Worm (Caenorhabditis elegans) whole organism, early embryonic: Measurements from ENCODE around the gene C01B10.6.

Source experiments
- aly-1 ChIP-seq: sonication (generic microtip); optimal IDR thresholded peaks from 2 replicates; lab custom pipeline; 2016; ENCODE audit warnings: missing genetic modification characterization, missing compliant biosample characterization
- ama-1 ChIP-seq: fragments of 150-350 bp; optimal IDR thresholded peaks from 2 replicates; lab custom pipeline; 2014
- ceh-13 ChIP-seq: fragments of 200-800 bp; sonication (Bioruptor generic); optimal IDR thresholded peaks from 2 replicates; lab custom pipeline; 2018; ENCODE audit warnings: mild to moderate bottlenecking, missing genetic modification characterization, missing compliant biosample characterization
- hmg-4 ChIP-seq: fragments of 200-800 bp; sonication (Bioruptor generic); optimal IDR thresholded peaks from 2 replicates; lab custom pipeline; 2018; ENCODE audit warnings: mild to moderate bottlenecking, missing genetic modification characterization, missing compliant biosample characterization
- sea-1 ChIP-seq: fragments of 200-800 bp; sonication (Bioruptor generic); conservative IDR thresholded peaks from 2 replicates; pipeline ENCODE4 v1.3.6; 2022; ENCODE audit warnings: missing genetic modification characterization, missing compliant biosample characterization
- tbx-11 ChIP-seq: fragments of 200-800 bp; sonication (Bioruptor generic); IDR thresholded peaks from 2 replicates; pipeline ENCODE4 v1.3.6; 2022; ENCODE audit warnings: missing genetic modification characterization, missing compliant biosample characterization
- tbx-37 ChIP-seq: fragments of 200-800 bp; sonication (Bioruptor generic); conservative IDR thresholded peaks from 2 replicates; pipeline ENCODE4 v1.3.6; 2022; ENCODE audit warnings: missing genetic modification reagents, missing genetic modification characterization, missing compliant biosample characterization

DNA sequence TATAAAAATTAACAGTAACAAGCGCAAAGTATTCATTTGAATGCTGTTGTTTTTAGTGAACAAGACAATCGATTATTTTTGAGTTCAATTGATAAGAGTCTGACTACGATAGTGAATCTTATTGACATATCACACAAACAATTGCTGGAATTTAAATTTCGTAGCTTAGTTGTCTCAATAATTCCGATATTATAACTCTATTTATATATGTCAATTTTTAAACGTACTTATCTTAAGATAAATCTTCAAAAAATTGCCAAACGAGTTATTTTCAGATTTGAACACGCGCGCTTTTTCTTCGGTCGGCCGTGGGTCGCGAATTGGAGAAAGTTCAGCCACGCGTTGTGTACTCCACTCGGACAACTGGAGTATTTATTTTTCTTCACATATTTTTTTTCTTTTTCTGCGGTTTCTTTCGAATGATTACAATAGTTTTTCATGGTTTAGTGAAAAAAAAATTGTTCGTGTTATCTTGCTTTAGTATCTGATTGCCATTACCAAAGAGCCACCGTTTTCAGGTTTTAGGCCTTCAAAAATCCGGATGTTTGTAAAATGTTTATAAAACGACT is 8.2 kb upstream of the C01B10.6 start, which contains the start of the genes cest-5.1 and C01B10.9:
- TF ChIP-seq hmg-4 (GFP tag; lab: Kevin White, UChicago): no peak
- peak; percentile 71 for TF ChIP-seq tbx-37
- TF ChIP-seq ama-1: no peak
- TF ChIP-seq aly-1 (tag; lab: Kevin White, UChicago): no peak
- no peak for TF ChIP-seq sea-1
- no peak for TF ChIP-seq ceh-13
- TF ChIP-seq tbx-11: no peak
